Worm (Caenorhabditis elegans): ENCODE measurements around the gene T05A8.3.

DNA sequence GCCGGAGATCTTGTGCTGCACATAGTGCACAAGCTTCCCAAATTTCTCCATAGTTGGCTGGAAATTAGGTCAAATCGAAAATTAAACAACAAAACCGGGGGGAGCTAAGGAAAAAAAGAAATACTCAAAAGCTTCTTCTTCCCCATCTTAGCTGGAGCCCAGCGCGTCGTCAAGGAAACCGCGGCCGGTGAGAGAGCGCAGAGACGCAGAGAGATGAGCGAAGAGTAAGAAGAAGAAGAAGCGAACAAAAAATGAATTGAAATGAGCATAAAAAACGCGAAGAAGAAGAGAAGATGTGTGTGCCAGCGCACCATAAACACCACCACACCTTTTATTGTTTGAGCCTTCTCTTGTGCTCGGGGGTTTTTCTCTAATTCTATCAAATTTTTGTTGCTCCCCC, 18.0 kb upstream of the T05A8.3 start, which contains the start of gene wdr-31:
- TF ChIP-seq tbx-11 (GFP tag; IDR thresholded peaks at IDR 0.05) = no peak
- TF ChIP-seq ets-7 (tag; optimal IDR thresholded peaks at IDR 0.05) = no peak
